Fruit fly (Drosophila melanogaster) whole organism, embryonic: Measurements from ENCODE around the gene inaF-B.
A peak's percentile ranks its signal among the peaks of the same experiment; 100 is the strongest.

Experiments
- Atf6 ChIP-seq: fragments of 200-800 bp; sonication (Bioruptor generic); IDR thresholded peaks from 2 replicates; pipeline ENCODE4 v1.3.6; 2022; ENCODE audit warnings: missing biosample characterization, missing genetic modification characterization
- CG11093 ChIP-seq: fragments of 200-800 bp; sonication (Bioruptor generic); IDR thresholded peaks from 3 replicates; pipeline ENCODE4 v1.3.6; 2022; ENCODE audit warnings: missing biosample characterization, missing genetic modification characterization
- CG12219 ChIP-seq: fragments of 200-800 bp; sonication (Bioruptor generic); optimal IDR thresholded peaks from 3 replicates; lab custom pipeline; 2018; ENCODE audit warnings: missing biosample characterization, mild to moderate bottlenecking, missing genetic modification characterization
- CG12299 ChIP-seq: fragments of 200-800 bp; sonication (Bioruptor generic); optimal IDR thresholded peaks from 2 replicates; lab custom pipeline; 2018; ENCODE audit warnings: missing biosample characterization, mild to moderate bottlenecking, missing genetic modification characterization
- CG13123 ChIP-seq: fragments of 200-800 bp; sonication (Bioruptor generic); optimal IDR thresholded peaks from 2 replicates; lab custom pipeline; 2016; ENCODE audit warnings: missing biosample characterization, missing genetic modification characterization
- CG1529 ChIP-seq: fragments of 200-800 bp; sonication (Bioruptor generic); optimal IDR thresholded peaks from 3 replicates; lab custom pipeline; 2018; ENCODE audit warnings: missing biosample characterization, missing genetic modification characterization
- CG1647 ChIP-seq: fragments of 200-800 bp; sonication (Bioruptor generic); optimal IDR thresholded peaks from 3 replicates; lab custom pipeline; 2016; ENCODE audit warnings: missing biosample characterization, missing genetic modification characterization
- CG31224 ChIP-seq: fragments of 200-800 bp; sonication (Bioruptor generic); IDR thresholded peaks from 2 replicates; pipeline ENCODE4 v1.3.6; 2022; ENCODE audit warnings: missing biosample characterization, missing genetic modification characterization
- CG3995 ChIP-seq: fragments of 200-800 bp; sonication (Bioruptor generic); optimal IDR thresholded peaks from 3 replicates; lab custom pipeline; 2016; ENCODE audit warnings: missing biosample characterization, missing genetic modification characterization
- CG43689 ChIP-seq: fragments of 200-800 bp; sonication (Bioruptor generic); IDR thresholded peaks from 2 replicates; pipeline ENCODE4 v1.3.6; 2022; ENCODE audit warnings: missing biosample characterization, missing genetic modification characterization
- CG4404 ChIP-seq: fragments of 200-800 bp; sonication (Bioruptor generic); IDR thresholded peaks from 2 replicates; pipeline ENCODE4 v1.3.6; 2022; ENCODE audit warnings: missing biosample characterization, missing genetic modification characterization
- CG4617 ChIP-seq: fragments of 200-800 bp; sonication (Bioruptor generic); optimal IDR thresholded peaks from 3 replicates; lab custom pipeline; 2016; ENCODE audit warnings: missing biosample characterization, missing genetic modification characterization, borderline replicate concordance
- CG4707 ChIP-seq: fragments of 200-800 bp; sonication (Bioruptor generic); optimal IDR thresholded peaks from 2 replicates; lab custom pipeline; 2018; ENCODE audit warnings: missing biosample characterization, mild to moderate bottlenecking, missing genetic modification characterization, moderate library complexity
- CG6813 ChIP-seq: fragments of 200-800 bp; sonication (Bioruptor generic); optimal IDR thresholded peaks from 2 replicates; lab custom pipeline; 2017; ENCODE audit warnings: missing biosample characterization, missing genetic modification characterization, mild to moderate bottlenecking, moderate library complexity, missing genetic modification reagents
- CG7745 ChIP-seq: fragments of 200-800 bp; sonication (Bioruptor generic); optimal IDR thresholded peaks from 2 replicates; lab custom pipeline; 2018; ENCODE audit warnings: missing biosample characterization, mild to moderate bottlenecking, missing genetic modification characterization, moderate library complexity
- CG8089 ChIP-seq: fragments of 200-800 bp; sonication (Bioruptor generic); optimal IDR thresholded peaks from 3 replicates; lab custom pipeline; 2016; ENCODE audit warnings: missing biosample characterization, missing genetic modification characterization
- Doc3 ChIP-seq: fragments of 200-800 bp; sonication (Bioruptor generic); IDR thresholded peaks from 3 replicates; pipeline ENCODE4 v1.3.6; 2022; ENCODE audit warnings: missing biosample characterization, missing genetic modification characterization; ENCODE audit not compliant: partially characterized antibody
- Gug ChIP-seq: fragments of 200-800 bp; sonication (Bioruptor generic); IDR thresholded peaks from 4 replicates; pipeline ENCODE4 v1.3.6; 2022; ENCODE audit warnings: missing biosample characterization, missing genetic modification characterization
- HmgD ChIP-seq: fragments of 200-800 bp; sonication (Bioruptor generic); optimal IDR thresholded peaks from 3 replicates; lab custom pipeline; 2016; ENCODE audit warnings: missing biosample characterization, missing genetic modification characterization
- Jarid2 ChIP-seq: fragments of 200-800 bp; sonication (Bioruptor generic); optimal IDR thresholded peaks from 3 replicates; lab custom pipeline; 2017; ENCODE audit warnings: mild to moderate bottlenecking, missing biosample characterization, missing genetic modification reagents, missing genetic modification characterization
- NC2α ChIP-seq: fragments of 200-800 bp; sonication (Bioruptor generic); optimal IDR thresholded peaks from 2 replicates; lab custom pipeline; 2016; ENCODE audit warnings: missing biosample characterization, missing genetic modification characterization
- Opbp ChIP-seq: fragments of 200-800 bp; sonication (Bioruptor generic); IDR thresholded peaks from 3 replicates; pipeline ENCODE4 v1.3.6; 2022; ENCODE audit warnings: missing biosample characterization, missing genetic modification characterization; ENCODE audit not compliant: partially characterized antibody
- Sox102F ChIP-seq: fragments of 200-800 bp; sonication (Bioruptor generic); optimal IDR thresholded peaks from 2 replicates; lab custom pipeline; 2018; ENCODE audit warnings: missing biosample characterization, mild to moderate bottlenecking, missing genetic modification characterization, moderate library complexity
- TFAM ChIP-seq: fragments of 200-800 bp; sonication (Bioruptor generic); optimal IDR thresholded peaks from 2 replicates; lab custom pipeline; 2017; ENCODE audit warnings: missing biosample characterization, missing genetic modification characterization, inconsistent platforms
- chm ChIP-seq: fragments of 200-800 bp; sonication (Bioruptor generic); IDR thresholded peaks from 2 replicates; pipeline ENCODE4 v1.3.6; 2022; ENCODE audit warnings: missing biosample characterization, missing genetic modification characterization
- crc ChIP-seq: fragments of 200-800 bp; sonication (Bioruptor generic); optimal IDR thresholded peaks from 2 replicates; lab custom pipeline; 2016; ENCODE audit warnings: missing biosample characterization, missing genetic modification characterization
- dmrt99B ChIP-seq: fragments of 200-800 bp; sonication (Bioruptor generic); optimal IDR thresholded peaks from 2 replicates; lab custom pipeline; 2018; ENCODE audit warnings: missing biosample characterization, mild to moderate bottlenecking, missing genetic modification characterization, moderate library complexity
- en ChIP-seq: fragments of 200-800 bp; sonication (Bioruptor generic); optimal IDR thresholded peaks from 2 replicates; lab custom pipeline; 2016; ENCODE audit warnings: missing biosample characterization, missing genetic modification characterization
- eyg ChIP-seq: fragments of 200-800 bp; sonication (Bioruptor generic); optimal IDR thresholded peaks from 3 replicates; lab custom pipeline; 2016; ENCODE audit warnings: missing biosample characterization, missing genetic modification characterization
- gce ChIP-seq: fragments of 200-800 bp; sonication (Bioruptor generic); IDR thresholded peaks from 3 replicates; pipeline ENCODE4 v1.3.6; 2022; ENCODE audit warnings: missing biosample characterization, missing genetic modification characterization
- gcm2 ChIP-seq: fragments of 200-800 bp; sonication (Bioruptor generic); optimal IDR thresholded peaks from 2 replicates; lab custom pipeline; 2016; ENCODE audit warnings: missing biosample characterization, missing genetic modification characterization
- insv ChIP-seq, 2 experiments: fragments of 200-800 bp; sonication (Bioruptor generic); optimal IDR thresholded peaks; 3 replicates each; lab custom pipeline; 2016 to 2018; ENCODE audit warnings: missing biosample characterization in 2 of 2, missing genetic modification characterization in 2 of 2
- kay ChIP-seq: fragments of 200-800 bp; sonication (Bioruptor generic); optimal IDR thresholded peaks from 2 replicates; lab custom pipeline; 2016; ENCODE audit warnings: missing biosample characterization, missing genetic modification characterization
- klu ChIP-seq: fragments of 200-800 bp; sonication (Bioruptor generic); IDR thresholded peaks from 2 replicates; pipeline ENCODE4 v1.3.6; 2022; ENCODE audit warnings: missing biosample characterization, missing genetic modification characterization
- lilli ChIP-seq: fragments of 200-800 bp; sonication (Bioruptor generic); optimal IDR thresholded peaks from 3 replicates; lab custom pipeline; 2016; ENCODE audit warnings: missing biosample characterization, missing genetic modification characterization
- lov ChIP-seq, 2 experiments: fragments of 200-800 bp in 1 of 2; fragments of >200 bp in 1 of 2; sonication (Bioruptor generic) in 1 of 2; IDR thresholded peaks in 1 of 2; optimal IDR thresholded peaks in 1 of 2; 2 replicates in 1 of 2; 3 replicates in 1 of 2; pipeline versions ENCODE4 v1.3.6 to Lab custom; 2017 to 2022; ENCODE audit warnings: missing biosample characterization in 1 of 2, missing genetic modification characterization in 1 of 2
- oc ChIP-seq: fragments of 200-800 bp; sonication (Bioruptor generic); optimal IDR thresholded peaks from 2 replicates; lab custom pipeline; 2018; ENCODE audit warnings: missing biosample characterization, mild to moderate bottlenecking, missing genetic modification characterization, moderate library complexity
- odd ChIP-seq: fragments of 200-800 bp; sonication (Bioruptor generic); optimal IDR thresholded peaks from 2 replicates; lab custom pipeline; 2017; ENCODE audit warnings: missing biosample characterization, mild to moderate bottlenecking, missing genetic modification characterization
- otp ChIP-seq: fragments of 200-800 bp; sonication (Bioruptor generic); IDR thresholded peaks from 3 replicates; pipeline ENCODE4, ENCODE4 v1.3.6; 2022; ENCODE audit warnings: missing biosample characterization, missing genetic modification characterization
- psq ChIP-seq: fragments of 200-800 bp; sonication (Bioruptor generic); optimal IDR thresholded peaks from 2 replicates; lab custom pipeline; 2017; ENCODE audit warnings: missing biosample characterization, missing genetic modification characterization
- repo ChIP-seq: fragments of 200-800 bp; sonication (Bioruptor generic); optimal IDR thresholded peaks from 2 replicates; lab custom pipeline; 2016; ENCODE audit warnings: missing biosample characterization, missing genetic modification characterization
- shn ChIP-seq: fragments of 200-800 bp; sonication (Bioruptor generic); optimal IDR thresholded peaks from 3 replicates; lab custom pipeline; 2016; ENCODE audit warnings: missing biosample characterization, missing genetic modification characterization
- sima ChIP-seq: fragments of 200-800 bp; sonication (Bioruptor generic); optimal IDR thresholded peaks from 2 replicates; lab custom pipeline; 2016; ENCODE audit warnings: missing biosample characterization, missing genetic modification characterization
- slbo ChIP-seq: fragments of 200-800 bp; sonication (Bioruptor generic); IDR thresholded peaks from 2 replicates; pipeline ENCODE4 v1.3.6; 2022; ENCODE audit warnings: missing biosample characterization, missing genetic modification characterization
- sob ChIP-seq: fragments of 200-800 bp; sonication (Bioruptor generic); IDR thresholded peaks from 2 replicates; pipeline ENCODE4 v1.3.6; 2022; ENCODE audit warnings: missing biosample characterization, missing genetic modification characterization
- sug ChIP-seq: fragments of 200-800 bp; optimal IDR thresholded peaks from 2 replicates; lab custom pipeline; 2019; ENCODE audit warnings: missing biosample characterization, mild to moderate bottlenecking, missing genetic modification characterization, moderate library complexity
- toy ChIP-seq: fragments of 200-800 bp; sonication (Bioruptor generic); IDR thresholded peaks from 2 replicates; pipeline ENCODE4 v1.3.6; 2022; ENCODE audit warnings: missing biosample characterization, missing genetic modification characterization
- ttk ChIP-seq: fragments of 200-800 bp; sonication (Bioruptor generic); IDR thresholded peaks from 2 replicates; pipeline ENCODE4 v2.1.2; 2022; ENCODE audit warnings: missing biosample characterization, missing genetic modification characterization
- z ChIP-seq: fragments of 200-800 bp; sonication (Bioruptor generic); IDR thresholded peaks from 3 replicates; pipeline ENCODE4 v1.3.6; 2022; ENCODE audit warnings: missing biosample characterization, missing genetic modification characterization
- zf30C ChIP-seq: fragments of 200-800 bp; sonication (Bioruptor generic); optimal IDR thresholded peaks from 3 replicates; lab custom pipeline; 2018; ENCODE audit warnings: missing biosample characterization, mild to moderate bottlenecking, missing genetic modification characterization

The inaF-B gene

DNA sequence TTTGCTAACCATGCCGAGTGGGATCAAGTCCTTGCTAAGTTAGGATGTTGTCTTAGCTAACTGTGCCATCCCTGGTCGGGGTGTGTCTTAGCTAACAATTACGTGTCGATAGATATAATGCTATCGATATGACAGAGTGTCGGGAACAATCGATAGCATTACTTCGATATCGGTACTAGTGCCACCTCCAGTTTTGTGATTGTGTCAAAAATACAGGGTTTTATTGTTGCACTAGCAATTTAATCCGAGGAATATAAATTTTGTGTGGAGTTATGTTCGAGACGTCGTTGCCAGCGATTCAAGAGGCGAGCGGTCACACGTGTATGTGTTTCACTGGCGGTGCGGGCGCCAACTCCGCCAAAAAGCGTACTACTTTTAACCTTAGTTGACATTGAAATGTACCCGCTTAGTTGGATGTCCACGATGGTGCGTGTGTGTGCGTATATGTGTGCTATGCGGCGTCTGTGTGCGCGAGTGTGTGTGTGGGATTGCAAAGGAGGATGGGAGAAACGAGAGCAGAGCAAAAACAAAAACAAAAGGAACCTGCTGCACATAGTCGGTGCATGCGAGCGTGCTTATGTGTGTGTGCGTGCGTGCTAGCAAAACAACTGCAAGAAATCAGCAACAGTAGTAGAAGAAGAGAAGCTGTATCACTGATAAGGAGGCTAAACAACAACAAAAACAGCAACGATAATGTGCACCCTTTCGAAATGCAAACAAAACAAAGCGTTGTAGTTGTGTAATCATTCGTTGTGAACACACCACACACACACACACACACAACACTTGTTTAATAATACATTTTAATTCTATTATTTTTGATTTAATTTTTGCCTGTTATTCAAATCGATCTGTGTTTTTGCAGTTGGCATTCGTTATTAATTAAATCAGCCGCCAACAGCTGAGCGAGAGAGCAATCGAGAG, 37.3 kb downstream of the inaF-B start, which contains the start of gene PhKgamma (continued):
- TF ChIP-seq otp (GFP tag; lab: Robert Waterston, UW) = no peak
- no peak for TF ChIP-seq CG3995 (GFP tag; lab: Kevin White, UChicago)
- TF ChIP-seq NC2α = no peak
- TF ChIP-seq en (GFP tag; lab: Kevin White, UChicago) = no peak
- TF ChIP-seq TFAM (GFP tag; lab: Kevin White, UChicago) = no peak
- TF ChIP-seq insv (GFP tag; optimal IDR thresholded peaks at IDR 0.05; lab: Kevin White, UChicago) = peak in 1 of 2 experiments; percentile 63
- no peak for TF ChIP-seq gce
- no peak for TF ChIP-seq zf30C (GFP tag; lab: Kevin White, UChicago)
- no peak for TF ChIP-seq toy (GFP tag; lab: Robert Waterston, UW)
- no peak for TF ChIP-seq CG4707
- TF ChIP-seq CG1529 (GFP tag; lab: Kevin White, UChicago) = no peak
- no peak for TF ChIP-seq Atf6 (GFP tag; lab: Robert Waterston, UW)
- TF ChIP-seq chm (GFP tag; lab: Robert Waterston, UW) = no peak
- TF ChIP-seq repo (GFP tag; lab: Kevin White, UChicago) = no peak
- TF ChIP-seq sug = peak; percentile 50
- TF ChIP-seq Opbp (GFP tag; lab: Robert Waterston, UW) = peak; percentile 96
- no peak for TF ChIP-seq lilli (GFP tag; lab: Kevin White, UChicago)
- no peak for TF ChIP-seq shn (GFP tag; lab: Kevin White, UChicago)
- TF ChIP-seq odd (GFP tag; lab: Kevin White, UChicago) = no peak
- TF ChIP-seq CG12299 = peak; percentile 43
- TF ChIP-seq CG4404 (GFP tag; lab: Robert Waterston, UW) = no peak
- TF ChIP-seq Gug (GFP tag; lab: Robert Waterston, UW) = no peak; the same call in 3 of the 4 replicates
- no peak for TF ChIP-seq Jarid2 (GFP tag; lab: Kevin White, UChicago)
- peak; percentile 52 for TF ChIP-seq CG4617
- TF ChIP-seq CG7745 = no peak
- TF ChIP-seq dmrt99B = no peak
- no peak for TF ChIP-seq eyg
- TF ChIP-seq gcm2 (GFP tag; lab: Kevin White, UChicago) = no peak
- no peak for TF ChIP-seq CG13123 (GFP tag; lab: Kevin White, UChicago)
- peak; percentile 40 for TF ChIP-seq oc
- no peak for TF ChIP-seq kay (GFP tag; lab: Kevin White, UChicago)
- TF ChIP-seq lov (optimal IDR thresholded peaks at IDR 0.05; lab: Kevin White, UChicago) = no peak
- no peak for TF ChIP-seq lov (GFP tag; IDR thresholded peaks at IDR 0.05; lab: Robert Waterston, UW)
- TF ChIP-seq klu (GFP tag; lab: Robert Waterston, UW) = no peak
- TF ChIP-seq CG8089 (GFP tag; lab: Kevin White, UChicago) = no peak
- TF ChIP-seq CG1647 (GFP tag; lab: Kevin White, UChicago) = no peak
- TF ChIP-seq CG6813 (GFP tag; lab: Kevin White, UChicago) = no peak
- no peak for TF ChIP-seq CG31224
- TF ChIP-seq slbo (GFP tag; lab: Robert Waterston, UW) = peak; percentile 41
- TF ChIP-seq CG11093 (GFP tag; lab: Robert Waterston, UW) = no peak
- no peak for TF ChIP-seq crc (GFP tag; lab: Kevin White, UChicago)
- TF ChIP-seq Sox102F (GFP tag; lab: Kevin White, UChicago) = no peak
- peak; percentile 81 for TF ChIP-seq Doc3
- TF ChIP-seq sob (GFP tag; lab: Robert Waterston, UW) = peak; percentile 32; the same call in 1 of the 2 replicates
- TF ChIP-seq HmgD (GFP tag; lab: Kevin White, UChicago) = peak; percentile 80
- TF ChIP-seq sima (GFP tag; lab: Kevin White, UChicago) = no peak
- peak; percentile 36; the same call in 1 of the 2 replicates for TF ChIP-seq ttk
- no peak for TF ChIP-seq CG43689
- TF ChIP-seq psq (GFP tag; lab: Kevin White, UChicago) = no peak
- no peak for TF ChIP-seq CG12219 (GFP tag; lab: Kevin White, UChicago)
- TF ChIP-seq z (GFP tag; lab: Robert Waterston, UW) = no peak
